Worm (Caenorhabditis elegans): Measurements from ENCODE around the gene cox-6B.
"Not testable (repeated sequence)": the region's sequence is repeated elsewhere in the genome, so short reads cannot be mapped to it uniquely, and the experiment has no call there.

cox-6B gene

DNA sequence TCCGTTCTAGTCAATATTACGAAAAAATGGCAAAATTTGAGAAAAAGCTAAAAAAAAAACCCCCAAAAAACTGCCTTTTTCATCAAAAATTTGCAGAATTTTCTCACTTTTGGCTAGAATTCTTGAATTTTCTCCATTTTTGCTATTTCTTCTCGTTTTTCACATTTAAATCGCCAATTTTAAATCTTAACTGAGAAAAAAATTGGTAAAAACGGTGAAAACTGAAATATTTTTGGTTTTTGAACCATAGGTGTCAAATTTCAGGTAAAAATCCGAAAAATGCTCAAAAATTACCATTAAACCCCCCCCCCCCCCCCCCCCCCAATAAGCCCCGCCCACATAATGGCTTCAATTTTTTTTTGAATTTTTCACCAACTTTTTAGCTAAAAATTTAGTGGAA lies at the start of gene cox-6B:
TSS of gene cox-6B (plus strand) at position 301 of the 400 bp plus-strand sequence.
- not testable (repeated sequence) for TF ChIP-seq K02D7.2 (tag; optimal IDR thresholded peaks at IDR 0.05); ceh-45 (GFP tag; IDR thresholded peaks at IDR 0.05); syd-9 (tag; optimal IDR thresholded peaks at IDR 0.05)

DNA sequence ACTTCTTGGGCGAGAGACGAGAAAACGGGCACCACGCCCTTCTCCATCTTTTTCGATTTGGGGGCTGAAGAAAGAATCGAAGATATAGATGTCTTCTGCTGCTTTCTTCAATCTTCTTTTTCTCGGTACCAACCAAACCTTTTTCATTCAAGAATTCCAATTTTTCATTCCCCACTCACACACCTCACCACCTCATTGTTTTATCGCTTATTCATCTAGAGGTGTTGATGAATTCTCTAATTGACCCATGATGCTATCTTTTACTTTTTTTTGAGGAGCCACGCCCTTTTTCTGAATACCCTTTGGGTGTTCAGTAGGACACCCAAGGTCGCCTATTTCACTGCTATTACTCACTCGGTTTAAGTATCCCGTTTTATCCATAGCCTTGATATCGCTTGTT lies 47.9 kb upstream of the cox-6B start:
- TF ChIP-seq ceh-2 (tag; optimal IDR thresholded peaks at IDR 0.05) (no peak), C08G9.2 (tag; optimal IDR thresholded peaks at IDR 0.05) (no peak), npax-4 (tag; optimal IDR thresholded peaks at IDR 0.05) (no peak), pag-3 (tag; optimal IDR thresholded peaks at IDR 0.05; ENCODE audit: borderline replicate concordance) (no peak), rnt-1 (tag; optimal IDR thresholded peaks at IDR 0.05) (no peak), nfya-1 (tag; optimal IDR thresholded peaks at IDR 0.05) (no peak), elt-2 (tag; optimal IDR thresholded peaks at IDR 0.05) (no peak), unc-55 (GFP tag; optimal IDR thresholded peaks at IDR 0.05) (no peak), ets-4 (tag; optimal IDR thresholded peaks at IDR 0.05) (no peak), K02D7.2 (tag; optimal IDR thresholded peaks at IDR 0.05) (no peak), K09A11.1 (tag; optimal IDR thresholded peaks at IDR 0.05; ENCODE audit: insufficient read depth) (no peak), ceh-19 (GFP tag; optimal IDR thresholded peaks at IDR 0.05) (no peak), ceh-24 (tag; optimal IDR thresholded peaks at IDR 0.05) (no peak), pha-4 (tag; optimal IDR thresholded peaks at IDR 0.05) (no peak)

DNA sequence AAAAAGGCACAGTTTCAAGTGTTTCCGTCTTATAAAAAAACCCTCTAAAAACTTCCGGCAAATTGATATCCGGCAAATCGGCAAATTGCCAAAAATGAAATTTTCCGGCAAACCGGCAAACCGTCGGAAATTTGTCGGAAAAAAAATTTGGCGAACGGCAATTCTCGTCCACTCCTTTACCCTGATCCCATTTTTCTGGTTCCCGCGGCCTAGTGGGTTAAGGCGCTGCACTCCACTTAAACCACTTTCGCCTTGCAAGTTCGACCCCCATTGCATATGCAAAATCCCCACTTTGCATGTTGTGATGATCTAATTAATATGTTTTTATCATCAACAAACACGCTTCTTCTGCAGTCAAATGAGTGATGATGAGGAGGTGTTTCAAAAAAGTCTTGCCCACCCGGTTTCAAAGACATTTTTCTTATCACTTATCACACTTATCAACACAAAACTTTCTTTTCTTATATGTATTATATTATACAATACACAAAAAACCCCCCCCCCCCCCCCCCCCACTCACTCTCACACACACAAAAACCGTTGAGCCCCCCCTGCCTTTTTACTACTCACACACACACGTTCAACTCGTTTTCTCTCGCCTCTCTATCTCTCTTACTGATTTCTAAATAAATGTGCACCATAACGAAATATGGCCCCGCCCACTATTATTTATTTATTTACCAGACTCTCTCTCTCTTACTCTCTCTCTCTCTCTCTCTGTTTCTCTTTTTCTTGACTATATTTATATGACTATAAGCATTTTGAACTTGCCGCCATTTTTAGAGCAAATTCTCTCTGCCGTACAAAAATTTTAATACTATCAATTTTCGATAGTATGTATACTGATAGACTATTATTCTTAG lies 46.5 kb upstream of the cox-6B start:
- no peak for TF ChIP-seq C08G9.2 (tag; optimal IDR thresholded peaks at IDR 0.05)
- TF ChIP-seq elt-2 (tag; optimal IDR thresholded peaks at IDR 0.05): peak; percentile 86

DNA sequence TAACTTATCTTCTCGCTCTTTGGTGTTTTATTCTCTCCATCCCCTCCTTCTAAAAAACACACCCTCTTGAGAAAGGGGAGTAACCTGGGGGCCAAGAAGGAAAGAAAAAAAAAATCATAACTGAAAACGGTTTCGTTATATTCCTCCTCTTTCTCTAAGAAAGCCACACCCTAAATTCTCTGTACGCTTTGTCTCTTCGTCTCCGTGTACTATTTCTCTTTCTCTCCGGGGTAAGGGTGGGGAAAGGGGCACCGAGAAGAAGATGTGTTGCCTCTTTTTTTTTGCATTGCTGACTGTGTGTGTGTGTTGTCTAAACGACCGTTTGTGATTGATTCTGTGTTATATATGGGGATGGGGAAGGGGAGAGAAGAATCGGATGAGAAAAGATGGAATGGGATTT lies 43.3 kb upstream of the cox-6B start:
- no peak for TF ChIP-seq fkh-10 (GFP tag; optimal IDR thresholded peaks at IDR 0.05)
- no peak for TF ChIP-seq unc-55 (GFP tag; optimal IDR thresholded peaks at IDR 0.05)
- no peak for TF ChIP-seq unc-42 (tag; optimal IDR thresholded peaks at IDR 0.05)
- no peak for TF ChIP-seq ref-2 (tag; optimal IDR thresholded peaks at IDR 0.05)
- TF ChIP-seq pha-4 (tag; optimal IDR thresholded peaks at IDR 0.05): no peak
- no peak for TF ChIP-seq dve-1 (tag; optimal IDR thresholded peaks at IDR 0.05)
- no peak for TF ChIP-seq nfya-1 (tag; optimal IDR thresholded peaks at IDR 0.05)
- no peak for TF ChIP-seq sdc-2 (tag; optimal IDR thresholded peaks at IDR 0.05)

DNA sequence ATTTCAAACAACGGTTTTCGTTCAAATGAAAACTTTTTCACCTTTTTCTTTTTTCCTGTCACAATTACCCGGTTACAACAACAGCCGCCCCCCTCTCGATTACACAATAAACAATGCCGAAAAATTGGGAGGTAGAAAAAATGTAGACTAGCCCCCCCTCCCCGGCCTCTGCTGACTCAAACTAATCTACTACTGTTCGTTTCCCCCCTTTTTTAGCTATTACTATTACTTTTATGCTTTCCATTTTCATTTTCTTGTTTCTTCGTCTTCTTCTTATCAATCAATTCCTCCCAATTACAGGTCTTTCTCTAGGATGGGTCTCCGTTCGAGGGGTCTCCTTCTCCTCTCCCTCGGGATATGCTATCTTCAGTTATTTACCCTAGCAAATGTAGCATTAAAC lies 41.7 kb upstream of the cox-6B start, which contains the start of gene let-805:
TSS of gene let-805 (plus strand) at position 301 of the 400 bp plus-strand sequence.
- TF ChIP-seq hlh-30 (tag; optimal IDR thresholded peaks at IDR 0.05; ENCODE audit: insufficient read depth) (no peak), ztf-16 (tag; optimal IDR thresholded peaks at IDR 0.05) (no peak), sox-2 (GFP tag; IDR thresholded peaks at IDR 0.05) (no peak), zip-5 (tag; optimal IDR thresholded peaks at IDR 0.05) (no peak), nhr-11 (tag; optimal IDR thresholded peaks at IDR 0.05) (no peak), nhr-232 (tag; optimal IDR thresholded peaks at IDR 0.05) (no peak), ahr-1 (tag; optimal IDR thresholded peaks at IDR 0.05) (no peak), pqm-1 (tag; optimal IDR thresholded peaks at IDR 0.05) (no peak), pat-9 (tag; optimal IDR thresholded peaks at IDR 0.05) (no peak), T23F11.4 (GFP tag; optimal IDR thresholded peaks at IDR 0.05) (no peak), gmeb-2 (tag; optimal IDR thresholded peaks at IDR 0.05) (no peak), Y22D7AL.16 (tag; optimal IDR thresholded peaks at IDR 0.05) (no peak), ttx-3 (tag; optimal IDR thresholded peaks at IDR 0.05) (no peak), ceh-31 (tag; optimal IDR thresholded peaks at IDR 0.05) (no peak), syd-9 (tag; optimal IDR thresholded peaks at IDR 0.05) (no peak), lim-6 (tag; optimal IDR thresholded peaks at IDR 0.05) (no peak), che-1 (tag; optimal IDR thresholded peaks at IDR 0.05) (no peak), ceh-14 (tag; optimal IDR thresholded peaks at IDR 0.05) (no peak), pros-1 (tag; optimal IDR thresholded peaks at IDR 0.05) (no peak)
